Worm (Caenorhabditis elegans): ENCODE results near the gene ify-1.
A peak's percentile ranks its signal among the peaks of the same experiment; 100 is the strongest.

The ify-1 gene

DNA sequence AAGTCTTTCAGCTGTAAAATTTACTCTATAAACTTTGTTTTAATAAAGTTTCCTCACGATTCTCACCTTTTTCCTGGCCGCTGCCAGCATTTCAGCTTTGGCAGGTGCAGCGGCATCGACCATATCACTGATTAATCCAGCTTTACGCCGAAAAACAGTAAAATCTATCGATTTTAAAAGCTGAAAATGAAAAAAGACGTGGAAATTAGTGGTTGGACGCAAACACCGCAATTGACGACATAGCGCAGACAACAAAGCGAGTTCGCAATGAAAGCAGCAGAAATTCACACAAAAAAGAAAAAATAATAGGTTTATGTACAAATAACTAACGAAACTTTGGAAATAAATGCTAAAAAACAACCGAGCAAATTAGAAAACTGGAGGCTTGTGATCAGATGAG is 15.1 kb downstream of the ify-1 start, which contains the start of gene golg-2 (continued):
- TF ChIP-seq vab-15 (tag; optimal IDR thresholded peaks at IDR 0.05), result no peak
- no peak for TF ChIP-seq aly-2 (tag; optimal IDR thresholded peaks at IDR 0.05)
- no peak for TF ChIP-seq mef-2 (tag; optimal IDR thresholded peaks at IDR 0.05)
- TF ChIP-seq ceh-82 (tag; optimal IDR thresholded peaks at IDR 0.05), result no peak
- no peak for TF ChIP-seq ztf-11 (tag; optimal IDR thresholded peaks at IDR 0.05)
- TF ChIP-seq elt-2 (tag; optimal IDR thresholded peaks at IDR 0.05), result no peak
- no peak for TF ChIP-seq tlp-1 (tag; optimal IDR thresholded peaks at IDR 0.05)
- TF ChIP-seq dpl-1 (GFP tag; optimal IDR thresholded peaks at IDR 0.05), result peak in 1 of 3 experiments; percentile 42
- TF ChIP-seq fkh-8 (tag; optimal IDR thresholded peaks at IDR 0.05), result no peak
- TF ChIP-seq sup-37 (GFP tag; optimal IDR thresholded peaks at IDR 0.05), result no peak
- TF ChIP-seq nhr-71 (tag; optimal IDR thresholded peaks at IDR 0.05), result no peak
- peak in 1 of 2 experiments; percentile 55 for TF ChIP-seq lin-35 (GFP tag; optimal IDR thresholded peaks at IDR 0.05)
- no peak for TF ChIP-seq unc-98 (GFP tag; IDR thresholded peaks at IDR 0.05)
- no peak for TF ChIP-seq nhr-84 (tag; optimal IDR thresholded peaks at IDR 0.05)
- TF ChIP-seq egl-13 (tag; optimal IDR thresholded peaks at IDR 0.05), result no peak
- TF ChIP-seq mep-1 (tag; optimal IDR thresholded peaks at IDR 0.05), result peak; percentile 29
- TF ChIP-seq zip-4 (GFP tag; optimal IDR thresholded peaks at IDR 0.05), result no peak
- TF ChIP-seq blmp-1 (tag; optimal IDR thresholded peaks at IDR 0.05), result peak; percentile 20
- TF ChIP-seq hlh-4 (tag; optimal IDR thresholded peaks at IDR 0.05), result no peak

DNA sequence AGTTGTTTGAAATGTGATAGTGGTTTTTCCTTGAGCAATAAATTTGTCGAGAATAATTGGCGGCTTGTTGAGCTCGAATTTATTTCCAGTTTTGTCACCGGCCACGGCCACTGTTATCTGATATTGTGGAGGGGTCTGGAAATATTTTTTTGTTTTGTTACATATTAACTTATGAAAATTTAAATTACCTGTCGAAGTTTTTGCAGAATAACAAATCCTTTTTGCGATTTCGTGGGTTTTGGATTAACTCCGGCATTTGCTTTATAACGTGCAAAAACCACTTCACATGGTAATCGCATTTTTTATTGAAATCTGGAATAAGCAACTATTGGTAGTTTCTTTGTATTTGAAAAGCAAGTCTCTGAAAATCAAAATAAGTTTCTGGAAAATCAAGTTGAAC is 18.9 kb downstream of the ify-1 start, which contains the start of gene lrr-1:
Gene lrr-1 (minus strand): TSS at position 312 of the 400 bp plus-strand sequence.
- TF ChIP-seq fkh-10 (GFP tag; optimal IDR thresholded peaks at IDR 0.05) (no peak), efl-1 (optimal IDR thresholded peaks at IDR 0.05) (no peak), efl-1 (GFP tag; optimal IDR thresholded peaks at IDR 0.05 in 1 of 2) (peak in 1 of 2 experiments; percentile 53)

DNA sequence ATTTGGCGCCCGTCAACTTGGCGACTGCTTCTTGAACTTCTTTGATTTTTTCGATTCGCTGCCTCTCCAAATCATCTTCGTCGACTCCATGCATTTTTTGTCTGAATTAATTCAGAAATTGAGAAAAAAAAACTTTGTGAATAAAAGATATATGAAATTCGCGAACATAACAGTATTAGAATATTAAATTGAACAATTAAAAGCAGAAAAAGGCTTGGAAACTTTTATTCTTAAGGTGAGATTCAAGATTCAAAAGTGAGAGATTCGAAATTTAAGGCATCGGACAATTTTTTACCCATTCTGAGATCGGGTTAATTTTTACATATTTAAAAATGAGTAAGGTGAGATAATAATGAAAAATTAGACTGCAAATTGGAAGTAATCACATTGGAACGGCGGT is 21.0 kb downstream of the ify-1 start, which contains the start of gene F33G12.3:
Gene F33G12.3 (minus strand): TSS at position 101 of the 400 bp plus-strand sequence.
- TF ChIP-seq snu-23 (GFP tag; optimal IDR thresholded peaks at IDR 0.05), result no peak
- no peak for TF ChIP-seq nhr-28 (tag; optimal IDR thresholded peaks at IDR 0.05)
- TF ChIP-seq lin-35 (GFP tag; optimal IDR thresholded peaks at IDR 0.05), result no peak
- no peak for TF ChIP-seq mep-1 (tag; optimal IDR thresholded peaks at IDR 0.05)
- no peak for TF ChIP-seq ceh-90 (tag; optimal IDR thresholded peaks at IDR 0.05)
- no peak for TF ChIP-seq dsc-1 (tag; optimal IDR thresholded peaks at IDR 0.05)
- TF ChIP-seq zag-1 (tag; optimal IDR thresholded peaks at IDR 0.05), result no peak
- no peak for TF ChIP-seq swsn-7 (tag; optimal IDR thresholded peaks at IDR 0.05)
- no peak for TF ChIP-seq blmp-1 (tag; optimal IDR thresholded peaks at IDR 0.05)
- TF ChIP-seq isw-1 (GFP tag; IDR thresholded peaks at IDR 0.05), result no peak
- no peak for TF ChIP-seq sox-4 (tag; optimal IDR thresholded peaks at IDR 0.05)
- no peak for TF ChIP-seq fkh-4 (tag; optimal IDR thresholded peaks at IDR 0.05; ENCODE audit: borderline replicate concordance)
- TF ChIP-seq nhr-85 (tag), result no peak
- TF ChIP-seq F16B12.6 (tag; optimal IDR thresholded peaks at IDR 0.05), result no peak
- TF ChIP-seq xbp-1 (tag; optimal IDR thresholded peaks at IDR 0.05), result no peak

DNA sequence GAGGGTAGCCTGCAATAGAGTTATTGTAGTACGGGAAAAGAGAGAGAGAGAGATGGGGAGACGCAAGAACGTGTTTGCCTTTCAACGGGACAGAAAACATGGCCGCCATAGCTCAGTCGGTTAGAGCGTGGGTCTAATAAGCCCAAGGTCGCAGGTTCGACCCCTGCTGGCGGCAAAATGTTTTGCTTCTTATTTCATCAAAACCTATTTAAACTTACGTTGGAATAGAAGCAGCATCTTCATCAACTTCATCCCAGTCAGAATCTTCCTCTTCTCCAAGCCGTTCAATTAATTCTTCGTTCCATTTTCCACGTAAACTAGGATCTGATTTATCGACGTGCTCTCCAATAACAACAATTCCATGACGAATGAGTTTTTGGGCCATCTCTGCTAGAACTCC is 22.3 kb downstream of the ify-1 start:
- TF ChIP-seq rnt-1 (tag; optimal IDR thresholded peaks at IDR 0.05) (peak; percentile 69), aly-2 (tag; optimal IDR thresholded peaks at IDR 0.05) (no peak), dsc-1 (tag; optimal IDR thresholded peaks at IDR 0.05) (peak; percentile 66), snu-23 (GFP tag; optimal IDR thresholded peaks at IDR 0.05) (peak; percentile 80), aha-1 (tag; optimal IDR thresholded peaks at IDR 0.05) (no peak), mdl-1 (tag; optimal IDR thresholded peaks at IDR 0.05) (peak in 1 of 2 experiments; percentile 58), swsn-7 (tag; optimal IDR thresholded peaks at IDR 0.05) (peak; percentile 60), lir-3 (tag; optimal IDR thresholded peaks at IDR 0.05; ENCODE audit: poor library complexity) (peak; percentile 30), ces-1 (GFP tag; optimal IDR thresholded peaks at IDR 0.05) (no peak), elt-3 (tag; optimal IDR thresholded peaks at IDR 0.05) (peak in 2 of 6 experiments; percentile 19 to 65), F16B12.6 (tag; optimal IDR thresholded peaks at IDR 0.05) (peak; percentile 48), skn-1 (tag; optimal IDR thresholded peaks at IDR 0.05) (no peak), xbp-1 (tag; optimal IDR thresholded peaks at IDR 0.05) (peak; percentile 55), zag-1 (tag; optimal IDR thresholded peaks at IDR 0.05) (no peak), lin-13 (GFP tag; optimal IDR thresholded peaks at IDR 0.05) (peak; percentile 23), nhr-47 (tag; optimal IDR thresholded peaks at IDR 0.05) (peak; percentile 74), tbx-2 (tag; optimal IDR thresholded peaks at IDR 0.05) (peak; percentile 27), ceh-82 (tag; optimal IDR thresholded peaks at IDR 0.05) (peak in 1 of 3 experiments; percentile 56), blmp-1 (tag; optimal IDR thresholded peaks at IDR 0.05) (no peak), isw-1 (GFP tag; IDR thresholded peaks at IDR 0.05) (peak; percentile 26; the same call in 1 of the 2 replicates), hlh-17 (GFP tag; optimal IDR thresholded peaks at IDR 0.05; ENCODE audit: borderline replicate concordance) (no peak), unc-98 (GFP tag; IDR thresholded peaks at IDR 0.05) (no peak), C16A3.4 (tag; optimal IDR thresholded peaks at IDR 0.05) (peak; percentile 41), nhr-77 (tag; optimal IDR thresholded peaks at IDR 0.05) (peak; percentile 9), mef-2 (tag; optimal IDR thresholded peaks at IDR 0.05) (no peak)
